Worm (Caenorhabditis elegans): ENCODE data around the gene nas-28.

DNA sequence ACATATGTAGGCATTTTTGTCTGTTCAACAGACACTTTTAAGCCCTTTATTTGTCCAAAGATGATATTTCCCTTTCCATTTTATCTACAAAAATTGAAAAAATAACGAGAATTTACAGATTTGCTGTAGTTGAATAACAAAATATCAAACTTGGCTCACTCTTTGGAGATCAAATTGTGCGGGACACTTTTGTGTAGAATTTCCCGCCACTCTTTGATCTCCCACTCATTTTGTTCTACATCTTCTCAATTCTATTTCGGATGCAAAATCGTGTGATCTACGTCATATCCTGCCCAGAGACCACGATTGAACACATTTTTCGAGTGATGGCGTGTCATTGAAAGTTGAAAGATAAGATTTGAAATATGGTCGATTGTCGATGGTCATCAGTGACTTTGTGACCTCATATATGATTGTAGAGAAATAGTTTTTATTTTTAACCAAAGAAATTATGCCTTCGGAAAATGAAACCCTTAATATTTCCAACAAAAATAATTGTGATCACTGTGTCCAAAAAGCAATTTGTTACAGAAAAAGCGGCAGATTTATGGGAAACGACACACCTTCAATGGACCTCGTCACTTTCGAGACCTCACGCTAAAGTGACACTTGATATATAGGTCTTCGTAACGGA is 33.9 kb upstream of the nas-28 start, which contains the start of gene hot-4:
- no peak for TF ChIP-seq flt-1 (GFP tag; IDR thresholded peaks at IDR 0.05)
- no peak for TF ChIP-seq ama-1 (optimal IDR thresholded peaks at IDR 0.05)
- TF ChIP-seq tra-4 (tag; optimal IDR thresholded peaks at IDR 0.05), result no peak
- no peak for TF ChIP-seq B0310.2 (tag; optimal IDR thresholded peaks at IDR 0.05)
- TF ChIP-seq aly-1 (tag; optimal IDR thresholded peaks at IDR 0.05), result no peak
- TF ChIP-seq hmg-4 (GFP tag; optimal IDR thresholded peaks at IDR 0.05), result no peak
- no peak for TF ChIP-seq tbx-37 (GFP tag; conservative IDR thresholded peaks at IDR 0.05)
- TF ChIP-seq sea-1 (GFP tag; conservative IDR thresholded peaks at IDR 0.05), result no peak
- no peak for TF ChIP-seq hmbx-1 (tag; optimal IDR thresholded peaks at IDR 0.05)
